Worm (Caenorhabditis elegans): ENCODE data around the gene C16B8.2.
A peak's percentile ranks its signal among the peaks of the same experiment; 100 is the strongest.

The C16B8.2 gene

DNA sequence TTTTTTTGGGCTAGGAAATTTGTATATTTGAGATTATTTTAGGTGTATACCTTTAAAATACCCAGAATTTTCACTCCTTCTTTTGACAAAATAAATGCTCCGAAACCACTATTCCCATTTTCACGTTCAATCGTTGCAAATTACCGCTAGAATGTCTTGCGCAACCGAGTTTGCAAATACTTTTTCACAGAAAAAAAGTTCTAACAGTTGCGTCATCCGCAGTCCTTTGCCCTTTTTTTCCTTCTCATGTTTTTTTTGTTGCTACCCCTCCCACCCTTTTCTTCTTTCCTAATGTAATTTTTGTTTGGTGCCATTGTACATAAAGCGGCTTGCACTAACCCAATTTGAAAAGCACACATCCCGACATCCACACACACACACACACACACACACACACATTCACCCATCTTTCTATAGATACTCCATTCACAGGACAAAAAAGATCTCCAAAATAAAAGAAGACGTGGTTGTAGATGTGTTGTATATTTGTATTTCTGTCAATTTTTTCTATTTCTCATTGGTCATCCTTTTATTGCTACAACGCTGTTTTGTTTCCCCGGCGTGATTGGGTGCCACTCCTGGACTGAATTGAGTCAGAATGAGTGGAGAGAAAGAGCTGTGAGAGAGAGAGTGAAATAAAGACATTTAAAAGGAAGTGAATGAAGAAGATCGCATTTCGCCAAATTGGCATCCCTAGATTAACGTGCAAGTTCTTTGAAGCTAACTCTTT, 8.6 kb downstream of the C16B8.2 start:
- TF ChIP-seq ceh-31 (tag; optimal IDR thresholded peaks at IDR 0.05) (peak; percentile 47), nhr-232 (tag; optimal IDR thresholded peaks at IDR 0.05) (no peak), unc-42 (tag; optimal IDR thresholded peaks at IDR 0.05) (peak; percentile 99)

DNA sequence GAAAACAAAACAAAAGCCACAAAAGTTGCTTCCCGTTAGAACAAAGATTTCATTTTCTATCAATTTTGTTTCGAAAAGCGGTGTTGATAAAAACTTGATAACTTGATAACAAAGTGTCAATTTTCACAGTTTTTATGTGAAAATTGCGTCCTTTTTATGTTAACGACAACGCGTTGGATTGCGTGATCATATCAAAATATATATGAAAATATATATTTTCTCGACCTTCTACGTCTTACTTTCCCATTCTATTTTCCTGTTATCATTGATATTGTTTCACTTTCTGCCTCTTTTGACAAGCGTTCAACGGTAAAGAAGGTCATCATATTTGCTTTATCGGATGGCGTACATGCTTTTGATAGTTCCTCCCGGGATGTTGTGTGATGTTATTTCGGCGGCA, 13.5 kb downstream of the C16B8.2 start:
- TF ChIP-seq sdc-2 (tag; optimal IDR thresholded peaks at IDR 0.05) = no peak
- TF ChIP-seq pag-3 (tag; optimal IDR thresholded peaks at IDR 0.05; ENCODE audit: borderline replicate concordance) = no peak
- no peak for TF ChIP-seq sox-2 (GFP tag; IDR thresholded peaks at IDR 0.05)
- no peak for TF ChIP-seq elt-4 (tag; optimal IDR thresholded peaks at IDR 0.05)
- no peak for TF ChIP-seq ama-1 (optimal IDR thresholded peaks at IDR 0.05)
- TF ChIP-seq pat-9 (tag; optimal IDR thresholded peaks at IDR 0.05) = no peak
- TF ChIP-seq ceh-22 (tag; optimal IDR thresholded peaks at IDR 0.05) = no peak
- TF ChIP-seq fax-1 (tag; optimal IDR thresholded peaks at IDR 0.05) = no peak
- TF ChIP-seq ceh-48 (tag; optimal IDR thresholded peaks at IDR 0.05) = no peak
- TF ChIP-seq fkh-10 (GFP tag; optimal IDR thresholded peaks at IDR 0.05) = no peak
- TF ChIP-seq lin-11 (tag; optimal IDR thresholded peaks at IDR 0.05) = no peak
- TF ChIP-seq K02D7.2 (tag; optimal IDR thresholded peaks at IDR 0.05) = no peak
- TF ChIP-seq unc-55 (GFP tag; optimal IDR thresholded peaks at IDR 0.05) = no peak
- TF ChIP-seq ets-4 (tag; optimal IDR thresholded peaks at IDR 0.05) = no peak
- TF ChIP-seq K09A11.1 (tag; optimal IDR thresholded peaks at IDR 0.05; ENCODE audit: insufficient read depth) = no peak
- TF ChIP-seq unc-86 (tag; optimal IDR thresholded peaks at IDR 0.05) = no peak
- no peak for TF ChIP-seq pqm-1 (tag; optimal IDR thresholded peaks at IDR 0.05)

DNA sequence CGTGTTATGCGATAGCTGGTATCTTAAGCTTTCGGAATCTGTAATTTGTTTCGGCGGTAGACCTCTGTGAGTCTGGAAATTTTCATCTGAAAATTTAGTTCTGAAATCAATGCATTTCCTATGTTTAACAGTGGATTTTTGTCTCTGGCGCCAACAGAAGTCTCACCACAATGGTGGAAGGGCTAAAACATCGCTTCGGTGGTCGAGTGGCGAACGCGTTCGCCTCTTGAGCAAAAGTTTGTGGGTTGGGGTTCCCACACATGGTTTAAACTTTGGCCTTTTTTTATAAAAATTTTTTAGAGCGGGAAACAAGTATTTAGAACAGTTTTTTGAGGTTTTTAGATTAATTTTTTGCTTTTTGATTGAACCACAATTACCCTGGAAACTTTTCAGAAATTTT, 16.5 kb downstream of the C16B8.2 start:
- TF ChIP-seq hlh-15 (tag; optimal IDR thresholded peaks at IDR 0.05) (no peak), ceh-45 (GFP tag; IDR thresholded peaks at IDR 0.05) (no peak), unc-3 (GFP tag; conservative IDR thresholded peaks at IDR 0.05) (no peak), unc-3 (tag; optimal IDR thresholded peaks at IDR 0.05) (no peak), tbx-7 (tag; optimal IDR thresholded peaks at IDR 0.05) (no peak), pqm-1 (tag; optimal IDR thresholded peaks at IDR 0.05) (no peak), lin-11 (tag; optimal IDR thresholded peaks at IDR 0.05) (no peak), rnt-1 (tag; optimal IDR thresholded peaks at IDR 0.05) (no peak), pax-1 (tag; optimal IDR thresholded peaks at IDR 0.05) (no peak), unc-42 (tag; optimal IDR thresholded peaks at IDR 0.05) (no peak), ceh-9 (tag; optimal IDR thresholded peaks at IDR 0.05) (no peak), ttx-3 (tag; optimal IDR thresholded peaks at IDR 0.05) (no peak), Y22D7AL.16 (tag; optimal IDR thresholded peaks at IDR 0.05) (no peak), ceh-48 (tag; optimal IDR thresholded peaks at IDR 0.05) (no peak), elt-4 (tag; optimal IDR thresholded peaks at IDR 0.05) (no peak), K09A11.1 (tag; optimal IDR thresholded peaks at IDR 0.05; ENCODE audit: insufficient read depth) (no peak), hlh-6 (tag; optimal IDR thresholded peaks at IDR 0.05) (no peak), che-1 (tag; optimal IDR thresholded peaks at IDR 0.05) (no peak), gmeb-2 (tag; optimal IDR thresholded peaks at IDR 0.05) (no peak)

DNA sequence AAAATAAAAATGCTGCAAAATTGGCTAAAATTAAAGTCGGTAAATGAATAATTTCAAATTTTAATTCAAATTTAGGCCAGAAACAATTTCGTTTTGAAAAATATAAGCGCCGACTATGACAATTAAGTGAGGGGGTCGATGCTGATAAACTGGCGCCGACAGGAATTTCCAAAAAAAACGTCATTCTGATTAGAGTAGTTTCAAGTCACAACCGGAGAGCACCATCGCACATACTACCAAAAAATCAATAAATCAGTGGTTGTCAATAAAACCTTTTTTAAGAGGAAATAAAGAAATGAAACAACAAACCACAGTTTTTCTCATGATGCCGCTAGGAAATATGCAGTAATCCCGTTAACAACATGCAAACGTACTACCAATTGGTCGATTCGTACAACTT, 17.2 kb downstream of the C16B8.2 start:
- no peak for TF ChIP-seq nfya-1 (tag; optimal IDR thresholded peaks at IDR 0.05)
- TF ChIP-seq hlh-15 (tag; optimal IDR thresholded peaks at IDR 0.05) = no peak
- TF ChIP-seq hlh-30 (tag; optimal IDR thresholded peaks at IDR 0.05; ENCODE audit: insufficient read depth) = no peak
- no peak for TF ChIP-seq ceh-30 (tag; optimal IDR thresholded peaks at IDR 0.05)
- TF ChIP-seq unc-55 (GFP tag; optimal IDR thresholded peaks at IDR 0.05) = no peak
- no peak for TF ChIP-seq pax-1 (tag; optimal IDR thresholded peaks at IDR 0.05)
- TF ChIP-seq pqm-1 (tag; optimal IDR thresholded peaks at IDR 0.05) = no peak
- TF ChIP-seq pat-9 (tag; optimal IDR thresholded peaks at IDR 0.05) = no peak
- TF ChIP-seq ets-4 (tag; optimal IDR thresholded peaks at IDR 0.05) = no peak
- TF ChIP-seq Y22D7AL.16 (tag; optimal IDR thresholded peaks at IDR 0.05) = no peak
- TF ChIP-seq unc-42 (tag; optimal IDR thresholded peaks at IDR 0.05) = no peak
- no peak for TF ChIP-seq dve-1 (tag; optimal IDR thresholded peaks at IDR 0.05)
- TF ChIP-seq ceh-48 (tag; optimal IDR thresholded peaks at IDR 0.05) = no peak
- TF ChIP-seq ceh-14 (tag; optimal IDR thresholded peaks at IDR 0.05) = no peak
- TF ChIP-seq mec-3 (tag; optimal IDR thresholded peaks at IDR 0.05; ENCODE audit: borderline replicate concordance) = no peak
- no peak for TF ChIP-seq hlh-13 (GFP tag; optimal IDR thresholded peaks at IDR 0.05)

Measured in whole organism, late embryonic.